Fruit fly (Drosophila melanogaster) whole organism, embryonic: Measurements from ENCODE around the gene CG17264.

Experiments used
- Bteb2 ChIP-seq: fragments of 200-800 bp; sonication (Bioruptor generic); optimal IDR thresholded peaks from 2 replicates; lab custom pipeline; 2016; ENCODE audit warnings: missing biosample characterization, missing genetic modification characterization
- CG11504 ChIP-seq: fragments of 200-800 bp; sonication (Bioruptor generic); optimal IDR thresholded peaks from 3 replicates; lab custom pipeline; 2019; ENCODE audit warnings: missing biosample characterization, mild to moderate bottlenecking, missing genetic modification characterization, moderate library complexity
- CG12391 ChIP-seq: fragments of 200-800 bp; sonication (Bioruptor generic); optimal IDR thresholded peaks from 3 replicates; lab custom pipeline; 2018; ENCODE audit warnings: missing biosample characterization, mild to moderate bottlenecking, missing genetic modification characterization, moderate library complexity
- CG15514 ChIP-seq: fragments of 200-800 bp; sonication (Bioruptor generic); optimal IDR thresholded peaks from 3 replicates; lab custom pipeline; 2017; ENCODE audit warnings: missing biosample characterization, missing genetic modification characterization, mild to moderate bottlenecking, moderate library complexity, missing genetic modification reagents
- CG18599 ChIP-seq: fragments of 200-800 bp; sonication (Bioruptor generic); optimal IDR thresholded peaks from 3 replicates; lab custom pipeline; 2017; ENCODE audit warnings: missing biosample characterization, missing genetic modification characterization, mild to moderate bottlenecking, moderate library complexity, missing genetic modification reagents
- CG4282 ChIP-seq: fragments of 200-800 bp; sonication (Bioruptor generic); optimal IDR thresholded peaks from 2 replicates; lab custom pipeline; 2016; ENCODE audit warnings: missing biosample characterization, missing genetic modification characterization
- CG5953 ChIP-seq: fragments of 200-800 bp; sonication (Bioruptor generic); IDR thresholded peaks from 2 replicates; pipeline ENCODE4 v1.3.6; 2022; ENCODE audit warnings: missing biosample characterization, missing genetic modification characterization
- CG8388 ChIP-seq: fragments of 200-800 bp; sonication (Bioruptor generic); optimal IDR thresholded peaks from 2 replicates; lab custom pipeline; 2019; ENCODE audit warnings: missing biosample characterization, mild to moderate bottlenecking, missing genetic modification characterization, moderate library complexity
- CG8944 ChIP-seq: fragments of 200-800 bp; sonication (Bioruptor generic); optimal IDR thresholded peaks from 3 replicates; lab custom pipeline; 2016; ENCODE audit warnings: missing biosample characterization, missing genetic modification characterization
- Chrac-16 ChIP-seq: fragments of 200-800 bp; sonication (Bioruptor generic); optimal IDR thresholded peaks from 3 replicates; lab custom pipeline; 2016; ENCODE audit warnings: missing biosample characterization, missing genetic modification characterization
- CrebB ChIP-seq: fragments of 200-800 bp; sonication (Bioruptor generic); optimal IDR thresholded peaks from 3 replicates; lab custom pipeline; 2018; ENCODE audit warnings: missing biosample characterization, mild to moderate bottlenecking, missing genetic modification characterization
- D19A ChIP-seq: fragments of 200-800 bp; optimal IDR thresholded peaks from 3 replicates; lab custom pipeline; 2019; ENCODE audit warnings: missing biosample characterization, mild to moderate bottlenecking, missing genetic modification characterization, moderate library complexity
- D19B ChIP-seq: fragments of 200-800 bp; sonication (Bioruptor generic); optimal IDR thresholded peaks from 2 replicates; lab custom pipeline; 2017; ENCODE audit warnings: missing biosample characterization, mild to moderate bottlenecking, missing genetic modification characterization
- Deaf1 ChIP-seq: fragments of 200-800 bp; optimal IDR thresholded peaks from 3 replicates; lab custom pipeline; 2019; ENCODE audit warnings: missing biosample characterization, mild to moderate bottlenecking, missing genetic modification characterization, moderate library complexity
- Dll ChIP-seq: fragments of 200-800 bp; sonication (Bioruptor generic); IDR thresholded peaks from 4 replicates; pipeline ENCODE4 v1.3.6; 2022; ENCODE audit warnings: missing biosample characterization, missing genetic modification characterization; ENCODE audit not compliant: partially characterized antibody
- HHEX ChIP-seq: fragments of 200-800 bp; sonication (Bioruptor generic); optimal IDR thresholded peaks from 3 replicates; lab custom pipeline; 2017; ENCODE audit warnings: missing biosample characterization, mild to moderate bottlenecking, missing genetic modification characterization, missing genetic modification reagents
- Hey ChIP-seq: fragments of 200-800 bp; sonication (Bioruptor generic); optimal IDR thresholded peaks from 3 replicates; lab custom pipeline; 2018; ENCODE audit warnings: missing biosample characterization, mild to moderate bottlenecking, missing genetic modification characterization
- Hmr ChIP-seq: fragments of 200-800 bp; sonication (Bioruptor generic); optimal IDR thresholded peaks from 3 replicates; lab custom pipeline; 2017; ENCODE audit warnings: mild to moderate bottlenecking, missing biosample characterization, missing genetic modification reagents, missing genetic modification characterization
- Ravus ChIP-seq: fragments of 200-800 bp; sonication (Bioruptor generic); IDR thresholded peaks from 2 replicates; pipeline ENCODE4 v1.3.6; 2022; ENCODE audit warnings: missing biosample characterization, missing genetic modification characterization
- Scr ChIP-seq: fragments of 200-800 bp; sonication (Bioruptor generic); IDR thresholded peaks from 2 replicates; pipeline ENCODE4 v1.3.6; 2022; ENCODE audit warnings: missing biosample characterization, missing genetic modification characterization; ENCODE audit not compliant: partially characterized antibody
- Usf ChIP-seq: fragments of 200-800 bp; sonication (Bioruptor generic); optimal IDR thresholded peaks from 2 replicates; lab custom pipeline; 2017; ENCODE audit warnings: missing genotype, missing biosample characterization, missing genetic modification characterization
- ash1 ChIP-seq: fragments of 200-800 bp; sonication (Bioruptor generic); optimal IDR thresholded peaks from 2 replicates; lab custom pipeline; 2018; ENCODE audit warnings: missing biosample characterization, mild to moderate bottlenecking, missing genetic modification characterization
- bbx ChIP-seq: fragments of 200-800 bp; sonication (Bioruptor generic); IDR thresholded peaks from 2 replicates; pipeline ENCODE4 v1.3.6; 2022; ENCODE audit warnings: missing biosample characterization, missing genetic modification characterization; ENCODE audit not compliant: partially characterized antibody
- disco-r ChIP-seq: fragments of 200-800 bp; sonication (Bioruptor generic); optimal IDR thresholded peaks from 2 replicates; lab custom pipeline; 2016; ENCODE audit warnings: missing biosample characterization, missing genetic modification characterization
- dmrt99B ChIP-seq: fragments of 200-800 bp; sonication (Bioruptor generic); optimal IDR thresholded peaks from 2 replicates; lab custom pipeline; 2018; ENCODE audit warnings: missing biosample characterization, mild to moderate bottlenecking, missing genetic modification characterization, moderate library complexity
- dpn ChIP-seq, 2 experiments: fragments of 200-800 bp; sonication (Bioruptor generic); optimal IDR thresholded peaks; 3 replicates each; lab custom pipeline; 2016; ENCODE audit warnings: missing biosample characterization in 2 of 2, missing genetic modification characterization in 2 of 2
- fd64A ChIP-seq: fragments of 200-800 bp; sonication (Bioruptor generic); optimal IDR thresholded peaks from 3 replicates; lab custom pipeline; 2018; ENCODE audit warnings: missing biosample characterization, mild to moderate bottlenecking, missing genetic modification characterization
- gem ChIP-seq: fragments of 200-800 bp; sonication (Bioruptor generic); optimal IDR thresholded peaks from 2 replicates; lab custom pipeline; 2019; ENCODE audit warnings: missing biosample characterization, mild to moderate bottlenecking, missing genetic modification characterization, moderate library complexity
- gsb-n ChIP-seq: fragments of 200-800 bp; sonication (Bioruptor generic); optimal IDR thresholded peaks from 3 replicates; lab custom pipeline; 2018; ENCODE audit warnings: missing biosample characterization, mild to moderate bottlenecking, missing genetic modification characterization
- hb ChIP-seq: fragments of 200-800 bp; sonication (Bioruptor generic); IDR thresholded peaks from 3 replicates; pipeline ENCODE4 v1.3.6; 2022; ENCODE audit warnings: missing biosample characterization, missing genetic modification characterization; ENCODE audit not compliant: partially characterized antibody
- kay ChIP-seq: fragments of 200-800 bp; sonication (Bioruptor generic); optimal IDR thresholded peaks from 2 replicates; lab custom pipeline; 2016; ENCODE audit warnings: missing biosample characterization, missing genetic modification characterization
- pan ChIP-seq, 4 experiments: fragments of >200 bp in 3 of 4; fragments of 200-800 bp in 1 of 4; sonication (Bioruptor generic) in 1 of 4; optimal IDR thresholded peaks in 3 of 4; IDR thresholded peaks in 1 of 4; 2 replicates each; pipeline versions ENCODE4 v1.3.6 to Lab custom; 2017 to 2022; ENCODE audit warnings: missing biosample characterization in 2 of 4, missing genetic modification characterization in 2 of 4, mixed read lengths in 1 of 4
- pnt ChIP-seq: fragments of 200-800 bp; sonication (Bioruptor generic); optimal IDR thresholded peaks from 3 replicates; lab custom pipeline; 2016; ENCODE audit warnings: missing biosample characterization, missing genetic modification characterization
- pum ChIP-seq: fragments of 200-800 bp; sonication (Bioruptor generic); optimal IDR thresholded peaks from 2 replicates; lab custom pipeline; 2016; ENCODE audit warnings: missing biosample characterization, missing genetic modification characterization
- scrt ChIP-seq: fragments of 200-800 bp; sonication (Bioruptor generic); optimal IDR thresholded peaks from 2 replicates; lab custom pipeline; 2018; ENCODE audit warnings: missing biosample characterization, mild to moderate bottlenecking, missing genetic modification characterization, moderate library complexity
- shn ChIP-seq: fragments of 200-800 bp; sonication (Bioruptor generic); optimal IDR thresholded peaks from 3 replicates; lab custom pipeline; 2016; ENCODE audit warnings: missing biosample characterization, missing genetic modification characterization
- slbo ChIP-seq: fragments of 200-800 bp; sonication (Bioruptor generic); IDR thresholded peaks from 2 replicates; pipeline ENCODE4 v1.3.6; 2022; ENCODE audit warnings: missing biosample characterization, missing genetic modification characterization
- sqz ChIP-seq: fragments of 200-800 bp; sonication (Bioruptor generic); optimal IDR thresholded peaks from 3 replicates; lab custom pipeline; 2018; ENCODE audit warnings: missing biosample characterization, mild to moderate bottlenecking, missing genetic modification characterization
- unpg ChIP-seq: fragments of 200-800 bp; sonication (Bioruptor generic); optimal IDR thresholded peaks from 3 replicates; lab custom pipeline; 2018; ENCODE audit warnings: missing biosample characterization, mild to moderate bottlenecking, missing genetic modification characterization, moderate library complexity

The CG17264 gene

dm6 chr2L:3041918-3042615 lies 23.8 kb downstream of the CG17264 start, which contains the start of gene CG17261 (continued):
- TF ChIP-seq CG18599 (peak; percentile 84), CG5953 (GFP tag; lab: Robert Waterston, UW) (no peak), dpn (GFP tag; optimal IDR thresholded peaks at IDR 0.05; lab: Kevin White, UChicago) (peak; percentile 31 to 35), Hey (tag; lab: Kevin White, UChicago) (peak; percentile 89), CG8388 (no peak), HHEX (GFP tag; lab: Kevin White, UChicago) (peak; percentile 15), pum (GFP tag; lab: Kevin White, UChicago) (no peak), CG11504 (peak; percentile 38), Dll (GFP tag; lab: Robert Waterston, UW) (no peak), pan (optimal IDR thresholded peaks at IDR 0.05; lab: Kevin White, UChicago) (no peak), pan (GFP tag; optimal IDR thresholded peaks at IDR 0.05 in 1 of 2, IDR thresholded peaks at IDR 0.05 in 1 of 2) (peak in 1 of 2 experiments; percentile 31), kay (GFP tag; lab: Kevin White, UChicago) (peak; percentile 22), scrt (GFP tag; lab: Kevin White, UChicago) (no peak), shn (GFP tag; lab: Kevin White, UChicago) (peak; percentile 23), dmrt99B (tag; lab: Kevin White, UChicago) (peak; percentile 22), Hmr (GFP tag; lab: Kevin White, UChicago) (peak; percentile 70), bbx (GFP tag; lab: Robert Waterston, UW) (no peak), ash1 (GFP tag; lab: Kevin White, UChicago) (no peak), pnt (GFP tag; lab: Kevin White, UChicago) (no peak), Deaf1 (peak; percentile 70), D19A (tag; lab: Kevin White, UChicago) (peak; percentile 96), gem (tag; lab: Kevin White, UChicago) (peak; percentile 52), hb (no peak), Bteb2 (GFP tag; lab: Kevin White, UChicago) (peak; percentile 5), unpg (GFP tag; lab: Kevin White, UChicago) (peak; percentile 7), CG8944 (GFP tag; lab: Kevin White, UChicago) (no peak), Chrac-16 (GFP tag; lab: Kevin White, UChicago) (peak; percentile 25), CG15514 (GFP tag; lab: Kevin White, UChicago) (peak; percentile 30), sqz (no peak), gsb-n (tag; lab: Kevin White, UChicago) (no peak), slbo (GFP tag; lab: Robert Waterston, UW) (peak; percentile 70)
- TF ChIP-seq, all 482 proteins: peak for 141

dm6 chr2L:3043647-3044046 lies 25.3 kb downstream of the CG17264 start, which contains the start of gene FASN2:
Gene FASN2, plus strand, starts transcription at chr2L:3043947.
- no peak for TF ChIP-seq CG4282 (GFP tag; lab: Kevin White, UChicago)
- TF ChIP-seq Ravus (GFP tag; lab: Robert Waterston, UW), result no peak
- no peak for TF ChIP-seq Usf (GFP tag; lab: Kevin White, UChicago)
- no peak for TF ChIP-seq D19B
- TF ChIP-seq CrebB, result no peak
- no peak for TF ChIP-seq Scr (GFP tag; lab: Robert Waterston, UW)
- TF ChIP-seq fd64A (GFP tag; lab: Kevin White, UChicago), result no peak
- no peak for TF ChIP-seq disco-r (GFP tag; lab: Kevin White, UChicago)
- no peak for TF ChIP-seq CG12391 (tag; lab: Kevin White, UChicago)
